Worm (Caenorhabditis elegans): ENCODE results near the gene F37H8.6.

DNA sequence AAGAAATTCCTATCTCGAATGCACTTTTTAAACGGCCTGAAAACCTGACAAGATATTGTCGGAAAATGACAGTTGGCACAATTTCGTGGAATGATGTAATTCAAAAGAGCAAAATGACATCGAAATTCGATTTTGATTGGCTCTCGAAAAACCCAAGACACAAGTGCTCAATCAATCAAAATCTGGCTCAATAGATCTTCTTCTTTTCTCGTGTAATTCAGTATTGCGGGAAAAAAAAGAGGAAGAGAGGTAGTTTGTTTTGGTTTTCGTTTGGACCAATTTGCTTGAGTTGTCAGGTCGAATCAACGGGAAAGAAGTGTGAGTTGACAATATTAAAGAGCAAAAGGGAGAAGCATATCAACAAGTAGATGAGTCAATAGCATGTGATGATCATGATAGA, 41.5 kb downstream of the F37H8.6 start:
- TF ChIP-seq ztf-23 (GFP tag; IDR thresholded peaks at IDR 0.05) = no peak
- TF ChIP-seq ref-1 (GFP tag; conservative IDR thresholded peaks at IDR 0.05) = no peak
- no peak for TF ChIP-seq tab-1 (GFP tag; IDR thresholded peaks at IDR 0.05)

Data from whole organism, midembryonic.